Worm (Caenorhabditis elegans): ENCODE data around the gene cup-16.

cup-16 gene

ce11 chrII:8751686-8752085 lies 44.7 kb downstream of the cup-16 start, which contains the start of gene atf-2:
Gene atf-2 (plus strand): TSS chrII:8751986.
- TF ChIP-seq ztf-4 (tag; optimal IDR thresholded peaks at IDR 0.05) (no peak), egl-27 (tag; optimal IDR thresholded peaks at IDR 0.05) (no peak), mbf-1 (tag; optimal IDR thresholded peaks at IDR 0.05) (no peak), aly-2 (tag; optimal IDR thresholded peaks at IDR 0.05) (no peak), gmeb-1 (tag; optimal IDR thresholded peaks at IDR 0.05) (no peak), fos-1 (tag; optimal IDR thresholded peaks at IDR 0.05) (no peak), ZK546.5 (tag; optimal IDR thresholded peaks at IDR 0.05) (no peak), zag-1 (tag; optimal IDR thresholded peaks at IDR 0.05) (no peak), R02D3.7 (tag; optimal IDR thresholded peaks at IDR 0.05) (no peak), F13H6.1 (tag; optimal IDR thresholded peaks at IDR 0.05) (no peak), nhr-6 (tag; optimal IDR thresholded peaks at IDR 0.05) (no peak)

ce11 chrII:8755270-8755669 lies 48.3 kb downstream of the cup-16 start, which contains the start of gene K08F8.7:
Gene K08F8.7 (minus strand): TSS chrII:8755370.
- no peak for TF ChIP-seq unc-55 (GFP tag; optimal IDR thresholded peaks at IDR 0.05)
- TF ChIP-seq mbf-1 (tag; optimal IDR thresholded peaks at IDR 0.05) = no peak
- no peak for TF ChIP-seq zag-1 (tag; optimal IDR thresholded peaks at IDR 0.05)
- no peak for TF ChIP-seq egl-27 (tag; optimal IDR thresholded peaks at IDR 0.05)
- TF ChIP-seq ztf-1 (GFP tag; conservative IDR thresholded peaks at IDR 0.05) = no peak
- no peak for TF ChIP-seq ceh-82 (tag; optimal IDR thresholded peaks at IDR 0.05)
- no peak for TF ChIP-seq nhr-25 (tag; optimal IDR thresholded peaks at IDR 0.05)
- TF ChIP-seq C34F6.9 (tag; optimal IDR thresholded peaks at IDR 0.05) = no peak
- no peak for TF ChIP-seq dmd-4 (tag; optimal IDR thresholded peaks at IDR 0.05)
- no peak for TF ChIP-seq nhr-21 (tag; optimal IDR thresholded peaks at IDR 0.05)
- TF ChIP-seq fos-1 (tag; optimal IDR thresholded peaks at IDR 0.05) = no peak
- TF ChIP-seq gmeb-1 (tag; optimal IDR thresholded peaks at IDR 0.05) = no peak
- no peak for TF ChIP-seq sma-9 (GFP tag; optimal IDR thresholded peaks at IDR 0.05)
- TF ChIP-seq sma-9 (tag; optimal IDR thresholded peaks at IDR 0.05) = no peak
- no peak for TF ChIP-seq lsy-2 (tag; optimal IDR thresholded peaks at IDR 0.05)
- TF ChIP-seq crh-2 (tag; optimal IDR thresholded peaks at IDR 0.05) = no peak
- no peak for TF ChIP-seq alr-1 (tag; optimal IDR thresholded peaks at IDR 0.05)
- TF ChIP-seq ztf-11 (tag; optimal IDR thresholded peaks at IDR 0.05) = no peak
- TF ChIP-seq blmp-1 (tag; optimal IDR thresholded peaks at IDR 0.05; ENCODE audit: insufficient read depth) = no peak
- TF ChIP-seq nhr-6 (tag; optimal IDR thresholded peaks at IDR 0.05) = no peak
